Worm (Caenorhabditis elegans) whole organism, early embryonic: Measurements from ENCODE around the gene vab-1.

Experiments used
- B0310.2 ChIP-seq: sonication (generic microtip); optimal IDR thresholded peaks from 2 replicates; lab custom pipeline; 2016; ENCODE audit warnings: mild to moderate bottlenecking, missing genetic modification characterization, missing compliant biosample characterization
- ceh-13 ChIP-seq: fragments of 200-800 bp; sonication (Bioruptor generic); optimal IDR thresholded peaks from 2 replicates; lab custom pipeline; 2018; ENCODE audit warnings: mild to moderate bottlenecking, missing genetic modification characterization, missing compliant biosample characterization

DNA sequence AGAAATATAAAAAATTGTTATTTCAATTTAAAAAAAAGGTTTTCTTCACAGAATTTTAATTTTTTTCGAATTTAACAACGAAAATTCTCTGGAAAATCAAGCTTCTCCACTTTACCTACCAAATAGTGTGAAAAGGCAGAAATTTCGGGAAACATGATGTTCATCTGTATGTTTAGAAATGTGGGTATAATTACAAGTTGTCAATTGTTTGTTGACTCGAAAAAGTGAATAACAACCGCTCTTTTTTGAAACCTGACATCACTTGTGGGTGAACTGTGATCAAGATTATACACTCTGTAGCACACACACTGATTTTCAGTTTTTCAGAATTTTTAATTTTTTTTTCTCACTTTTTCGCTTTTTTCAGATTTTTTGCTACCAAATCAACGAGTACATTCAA, 28.0 kb downstream of the vab-1 start:
- no peak for TF ChIP-seq ceh-13 (GFP tag; lab: Kevin White, UChicago)
- TF ChIP-seq B0310.2 (tag; lab: Kevin White, UChicago) = no peak
